Worm (Caenorhabditis elegans): ENCODE measurements around the gene srg-16.

Gene srg-16

ce11 chrII:12425644-12426222, 41.2 kb upstream of the srg-16 start, which contains the start of gene daf-22:
daf-22 (minus strand) TSS chrII:12425694.
- no peak for TF ChIP-seq dmd-9 (GFP tag; IDR thresholded peaks at IDR 0.05)
- TF ChIP-seq ZK337.2 (GFP tag; IDR thresholded peaks at IDR 0.05), result no peak
- no peak for TF ChIP-seq pha-4 (GFP tag; IDR thresholded peaks at IDR 0.05)
- TF ChIP-seq pha-4 (tag; optimal IDR thresholded peaks at IDR 0.05), result no peak
- TF ChIP-seq egl-27 (tag; optimal IDR thresholded peaks at IDR 0.05), result no peak
- no peak for TF ChIP-seq nhr-11 (tag; optimal IDR thresholded peaks at IDR 0.05)
- no peak for TF ChIP-seq set-16 (GFP tag; IDR thresholded peaks at IDR 0.05)
- no peak for TF ChIP-seq ceh-20 (GFP tag; IDR thresholded peaks at IDR 0.05)
- TF ChIP-seq madf-5 (GFP tag; IDR thresholded peaks at IDR 0.05), result no peak
- no peak for TF ChIP-seq lin-15B (tag; optimal IDR thresholded peaks at IDR 0.05)
- no peak for TF ChIP-seq egl-43 (GFP tag; IDR thresholded peaks at IDR 0.05)
- TF ChIP-seq ceh-82 (tag; optimal IDR thresholded peaks at IDR 0.05), result no peak
- no peak for TF ChIP-seq gei-8 (GFP tag; optimal IDR thresholded peaks at IDR 0.05)
- no peak for TF ChIP-seq lin-13 (GFP tag; optimal IDR thresholded peaks at IDR 0.05)
- TF ChIP-seq ces-1 (GFP tag; optimal IDR thresholded peaks at IDR 0.05), result no peak
- no peak for TF ChIP-seq F37D6.2 (tag; optimal IDR thresholded peaks at IDR 0.05)
- TF ChIP-seq nhr-76 (tag; optimal IDR thresholded peaks at IDR 0.05), result no peak
- TF ChIP-seq ceh-32 (tag; optimal IDR thresholded peaks at IDR 0.05; ENCODE audit: poor library complexity), result no peak
- no peak for TF ChIP-seq ceh-44 (GFP tag; IDR thresholded peaks at IDR 0.05)
- peak; percentile 100 for TF ChIP-seq nhr-28 (tag; optimal IDR thresholded peaks at IDR 0.05)
- no peak for TF ChIP-seq lim-7 (GFP tag; IDR thresholded peaks at IDR 0.05)
- no peak for TF ChIP-seq dmd-8 (GFP tag; IDR thresholded peaks at IDR 0.05)
- no peak for TF ChIP-seq unc-130 (GFP tag; optimal IDR thresholded peaks at IDR 0.05)
- TF ChIP-seq nhr-102 (tag; optimal IDR thresholded peaks at IDR 0.05), result peak; percentile 6
- peak; percentile 70 for TF ChIP-seq hlh-11 (tag; optimal IDR thresholded peaks at IDR 0.05)
- TF ChIP-seq hif-1 (tag; optimal IDR thresholded peaks at IDR 0.05), result no peak
- TF ChIP-seq daf-12 (tag; optimal IDR thresholded peaks at IDR 0.05), result no peak
- TF ChIP-seq F49E8.2 (tag; optimal IDR thresholded peaks at IDR 0.05; ENCODE audit: borderline replicate concordance), result no peak
- TF ChIP-seq spr-1 (tag; optimal IDR thresholded peaks at IDR 0.05), result no peak
- no peak for TF ChIP-seq nhr-41 (GFP tag; IDR thresholded peaks at IDR 0.05)
- TF ChIP-seq lir-3 (tag; optimal IDR thresholded peaks at IDR 0.05), result no peak
- TF ChIP-seq jun-1 (tag; optimal IDR thresholded peaks at IDR 0.05), result no peak
- peak; percentile 72 for TF ChIP-seq nhr-77 (tag; optimal IDR thresholded peaks at IDR 0.05)
- TF ChIP-seq Y48G9A.11 (GFP tag; IDR thresholded peaks at IDR 0.05), result no peak
- TF ChIP-seq lin-29 (GFP tag; IDR thresholded peaks at IDR 0.05), result no peak
- TF ChIP-seq zfp-3 (GFP tag; conservative IDR thresholded peaks at IDR 0.05), result no peak
- no peak for TF ChIP-seq arid-1 (GFP tag; conservative IDR thresholded peaks at IDR 0.05)
- no peak for TF ChIP-seq lin-38 (GFP tag; IDR thresholded peaks at IDR 0.05)
- no peak for TF ChIP-seq mdt-29 (GFP tag; IDR thresholded peaks at IDR 0.05)
- no peak for TF ChIP-seq unc-39 (tag; optimal IDR thresholded peaks at IDR 0.05)
- TF ChIP-seq cey-2 (tag; optimal IDR thresholded peaks at IDR 0.05; ENCODE audit: borderline replicate concordance, insufficient read depth), result peak; percentile 40
- no peak for TF ChIP-seq ztf-7 (tag; optimal IDR thresholded peaks at IDR 0.05)
- no peak for TF ChIP-seq nhr-111 (GFP tag; optimal IDR thresholded peaks at IDR 0.05)
- no peak for TF ChIP-seq php-3 (GFP tag; IDR thresholded peaks at IDR 0.05)
- no peak for TF ChIP-seq aly-2 (tag; optimal IDR thresholded peaks at IDR 0.05)
- TF ChIP-seq daf-16 (GFP tag; optimal IDR thresholded peaks at IDR 0.05), result no peak
- peak; percentile 75 for TF ChIP-seq daf-16 (tag; optimal IDR thresholded peaks at IDR 0.05)
- TF ChIP-seq dmd-6 (GFP tag; IDR thresholded peaks at IDR 0.05), result peak; percentile 74
- TF ChIP-seq F44E2.7 (GFP tag; IDR thresholded peaks at IDR 0.05), result no peak
- no peak for TF ChIP-seq R02D3.7 (tag; optimal IDR thresholded peaks at IDR 0.05)
- no peak for TF ChIP-seq T26A8.4 (GFP tag; IDR thresholded peaks at IDR 0.05)
- TF ChIP-seq lin-1 (GFP tag; IDR thresholded peaks at IDR 0.05), result no peak

Measured in whole organism, L4 larva.